Worm (Caenorhabditis elegans) whole organism, L2 larva: ENCODE measurements around the gene nmur-2.

Experiments used
- elt-1 ChIP-seq: fragments of 150-350 bp; optimal IDR thresholded peaks from 2 replicates; lab custom pipeline; 2014; ENCODE audit warnings: missing biosample characterization, missing genetic modification characterization
- lsy-2 ChIP-seq, 2 experiments: fragments of 150-350 bp in 1 of 2; sonication (generic microtip) in 1 of 2; optimal IDR thresholded peaks; 2 replicates each; lab custom pipeline; 2014 to 2017; ENCODE audit warnings: missing biosample characterization in 2 of 2, missing genetic modification characterization in 2 of 2

DNA sequence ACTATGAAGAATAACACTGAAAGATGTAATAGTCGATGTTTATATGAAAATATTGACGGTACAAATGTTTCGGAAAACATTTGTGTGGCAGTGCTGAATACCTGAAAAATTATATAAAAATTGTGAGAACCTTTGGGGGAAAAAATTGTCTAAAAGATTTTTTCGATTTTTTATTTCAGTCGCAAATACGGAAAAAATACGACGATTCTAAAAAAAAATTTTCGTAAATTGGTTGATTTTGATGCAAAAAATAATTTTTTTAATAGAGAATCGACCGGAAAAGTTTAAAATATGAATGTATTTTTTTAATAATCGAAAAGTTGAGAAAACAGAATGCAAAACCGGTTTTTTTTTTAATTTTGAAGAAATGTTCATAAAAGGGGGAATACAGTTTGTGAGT lies 29.6 kb downstream of the nmur-2 start, which contains the start of gene C50D2.7:
- TF ChIP-seq elt-1 (no peak), lsy-2 (tag; optimal IDR thresholded peaks at IDR 0.05; lab: Kevin White, UChicago) (no peak)
